Worm (Caenorhabditis elegans) whole organism, L3 larva: ENCODE measurements around the gene T28A11.13.

Experiments
- ZK546.5 ChIP-seq: sonication (generic microtip); optimal IDR thresholded peaks from 2 replicates; lab custom pipeline; 2017; ENCODE audit warnings: missing biosample characterization, missing genetic modification characterization
- ama-1 ChIP-seq: fragments of 150-350 bp; optimal IDR thresholded peaks from 2 replicates; lab custom pipeline; 2018
- ceh-9 ChIP-seq: sonication (generic microtip); optimal IDR thresholded peaks from 2 replicates; lab custom pipeline; 2018; ENCODE audit warnings: missing biosample characterization, missing genetic modification characterization
- egl-5 ChIP-seq: fragments of 150-350 bp; optimal IDR thresholded peaks from 2 replicates; lab custom pipeline; 2017; ENCODE audit warnings: missing biosample characterization, missing genetic modification reagents, missing genetic modification characterization, inconsistent platforms
- elt-3 ChIP-seq, 3 experiments: fragments of 150-350 bp in 1 of 3; sonication (generic microtip) in 2 of 3; optimal IDR thresholded peaks; 2 replicates in 2 of 3; 4 replicates in 1 of 3; lab custom pipeline; 2014 to 2017; ENCODE audit warnings: missing biosample characterization in 3 of 3, missing genetic modification characterization in 3 of 3
- lin-15B ChIP-seq: fragments of 150-350 bp; optimal IDR thresholded peaks from 2 replicates; lab custom pipeline; 2014; ENCODE audit warnings: missing biosample characterization, missing genetic modification characterization
- lin-39 ChIP-seq: fragments of 150-350 bp; optimal IDR thresholded peaks from 2 replicates; lab custom pipeline; 2018; ENCODE audit warnings: missing biosample characterization, missing genetic modification reagents, missing genetic modification characterization
- nfya-1 ChIP-seq: sonication (generic microtip); optimal IDR thresholded peaks from 2 replicates; lab custom pipeline; 2017; ENCODE audit warnings: missing genetic modification characterization, mild to moderate bottlenecking, missing compliant biosample characterization, antibody characterized with exemption, moderate library complexity; ENCODE audit not compliant: insufficient read depth
- nhr-237 ChIP-seq: fragments of 150-350 bp; optimal IDR thresholded peaks from 2 replicates; lab custom pipeline; 2014; ENCODE audit warnings: missing biosample characterization, missing genetic modification characterization
- nhr-25 ChIP-seq: sonication (generic microtip); optimal IDR thresholded peaks from 2 replicates; lab custom pipeline; 2017; ENCODE audit warnings: missing biosample characterization, missing genetic modification characterization
- pha-4 ChIP-seq: fragments of 150-350 bp; optimal IDR thresholded peaks from 2 replicates; lab custom pipeline; 2014; ENCODE audit warnings: missing biosample characterization, missing genetic modification reagents, missing genetic modification characterization
- unc-39 ChIP-seq: sonication (generic microtip); optimal IDR thresholded peaks from 4 replicates; lab custom pipeline; 2017; ENCODE audit warnings: missing biosample characterization, missing genetic modification characterization

DNA sequence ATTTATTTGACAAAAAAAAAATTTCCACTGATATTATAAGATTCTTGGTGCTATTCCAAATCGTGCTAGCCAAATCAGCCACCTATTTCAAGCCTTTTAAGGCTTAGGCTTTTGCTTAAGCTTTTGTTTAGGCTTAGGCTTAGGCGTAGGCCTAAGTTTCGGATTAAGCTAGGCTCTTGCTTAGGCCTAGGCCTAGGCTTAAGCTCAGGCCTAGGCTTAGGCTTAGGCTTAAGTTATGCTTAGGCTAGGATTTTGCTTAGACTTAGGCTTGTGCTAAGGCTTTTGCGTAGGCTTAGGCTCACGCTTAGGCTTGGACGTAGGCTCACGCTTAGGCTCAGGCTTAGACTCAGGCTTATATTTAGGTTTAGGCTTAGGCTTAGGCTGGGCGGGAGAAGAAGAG is 19.9 kb downstream of the T28A11.13 start:
- TF ChIP-seq lin-39 (tag; lab: Kevin White, UChicago) (no peak), nhr-237 (tag; lab: Kevin White, UChicago) (no peak), nhr-25 (tag; lab: Kevin White, UChicago) (no peak), pha-4 (tag; lab: Kevin White, UChicago) (no peak), ama-1 (lab: Kevin White, UChicago) (no peak), egl-5 (tag; lab: Kevin White, UChicago) (no peak), ceh-9 (no peak), ZK546.5 (no peak), elt-3 (tag; optimal IDR thresholded peaks at IDR 0.05; lab: Kevin White, UChicago) (no peak), nfya-1 (tag; lab: Kevin White, UChicago) (no peak), unc-39 (tag; lab: Kevin White, UChicago) (no peak), lin-15B (tag; lab: Kevin White, UChicago) (no peak)
